Worm (Caenorhabditis elegans): ENCODE measurements around the gene bath-21.
"Not testable (repeated sequence)": the region's sequence is repeated elsewhere in the genome, so short reads cannot be mapped to it uniquely, and the experiment has no call there.

ce11 chrII:2032282-2032681, 5.9 kb upstream of the bath-21 start, which contains the start of gene btb-4:
- not testable (repeated sequence) for TF ChIP-seq tbx-11 (GFP tag; IDR thresholded peaks at IDR 0.05); F13C5.2 (tag; optimal IDR thresholded peaks at IDR 0.05); sea-1 (GFP tag; conservative IDR thresholded peaks at IDR 0.05); pes-1 (GFP tag; IDR thresholded peaks at IDR 0.05); hmbx-1 (tag; optimal IDR thresholded peaks at IDR 0.05); ama-1 (optimal IDR thresholded peaks at IDR 0.05); ceh-13 (GFP tag; optimal IDR thresholded peaks at IDR 0.05); ets-7 (tag; optimal IDR thresholded peaks at IDR 0.05); hmg-4 (GFP tag; optimal IDR thresholded peaks at IDR 0.05); aly-1 (tag; optimal IDR thresholded peaks at IDR 0.05); B0310.2 (tag; optimal IDR thresholded peaks at IDR 0.05); ceh-36 (tag; optimal IDR thresholded peaks at IDR 0.05)
